Fruit fly (Drosophila melanogaster) whole organism, embryonic: ENCODE data around the gene Snx21.
A peak's percentile ranks its signal among the peaks of the same experiment; 100 is the strongest.

ENCODE experiments used
- BtbVII ChIP-seq: fragments of 200-800 bp; sonication (Bioruptor generic); optimal IDR thresholded peaks from 3 replicates; lab custom pipeline; 2017; ENCODE audit warnings: missing biosample characterization, mild to moderate bottlenecking, missing genetic modification characterization
- CG10274 ChIP-seq: fragments of 200-800 bp; sonication (Bioruptor generic); optimal IDR thresholded peaks from 3 replicates; lab custom pipeline; 2017; ENCODE audit warnings: missing biosample characterization, mild to moderate bottlenecking, missing genetic modification characterization
- CG10959 ChIP-seq: fragments of 200-800 bp; sonication (Bioruptor generic); IDR thresholded peaks from 2 replicates; pipeline ENCODE4 v1.3.6; 2022; ENCODE audit warnings: missing biosample characterization, missing genetic modification characterization
- CG11093 ChIP-seq: fragments of 200-800 bp; sonication (Bioruptor generic); IDR thresholded peaks from 3 replicates; pipeline ENCODE4 v1.3.6; 2022; ENCODE audit warnings: missing biosample characterization, missing genetic modification characterization
- CG11398 ChIP-seq: fragments of 200-800 bp; sonication (Bioruptor generic); optimal IDR thresholded peaks from 2 replicates; lab custom pipeline; 2016; ENCODE audit warnings: missing biosample characterization, missing genetic modification characterization
- CG11695 ChIP-seq: fragments of 200-800 bp; sonication (Bioruptor generic); IDR thresholded peaks from 3 replicates; pipeline ENCODE4 v1.3.6; 2022; ENCODE audit warnings: missing biosample characterization, missing genetic modification characterization
- CG12155 ChIP-seq: fragments of 200-800 bp; sonication (Bioruptor generic); optimal IDR thresholded peaks from 3 replicates; lab custom pipeline; 2016; ENCODE audit warnings: missing biosample characterization, missing genetic modification characterization
- CG13775 ChIP-seq: fragments of 200-800 bp; sonication (Bioruptor generic); optimal IDR thresholded peaks from 3 replicates; lab custom pipeline; 2017; ENCODE audit warnings: missing biosample characterization, mild to moderate bottlenecking, missing genetic modification characterization
- CG13894 ChIP-seq: fragments of 200-800 bp; sonication (Bioruptor generic); optimal IDR thresholded peaks from 3 replicates; lab custom pipeline; 2018; ENCODE audit warnings: missing biosample characterization, mild to moderate bottlenecking, missing genetic modification characterization, moderate library complexity
- CG14014 ChIP-seq: fragments of 200-800 bp; sonication (Bioruptor generic); IDR thresholded peaks from 2 replicates; pipeline ENCODE4 v1.3.6; 2022; ENCODE audit warnings: missing biosample characterization, missing genetic modification characterization
- CG14860 ChIP-seq: fragments of 200-800 bp; sonication (Bioruptor generic); IDR thresholded peaks from 3 replicates; pipeline ENCODE4 v1.3.6; 2022; ENCODE audit warnings: missing biosample characterization, missing genetic modification characterization; ENCODE audit not compliant: partially characterized antibody
- CG2678 ChIP-seq: fragments of 200-800 bp; sonication (Bioruptor generic); optimal IDR thresholded peaks from 3 replicates; lab custom pipeline; 2019; ENCODE audit warnings: missing biosample characterization, mild to moderate bottlenecking, missing genetic modification characterization, moderate library complexity
- CG3281 ChIP-seq: fragments of 200-800 bp; sonication (Bioruptor generic); optimal IDR thresholded peaks from 3 replicates; lab custom pipeline; 2017; ENCODE audit warnings: missing biosample characterization, mild to moderate bottlenecking, missing genetic modification characterization
- CG33213 ChIP-seq: fragments of 200-800 bp; sonication (Bioruptor generic); optimal IDR thresholded peaks from 3 replicates; lab custom pipeline; 2016; ENCODE audit warnings: missing biosample characterization, missing genetic modification characterization
- CG4282 ChIP-seq: fragments of 200-800 bp; sonication (Bioruptor generic); optimal IDR thresholded peaks from 2 replicates; lab custom pipeline; 2016; ENCODE audit warnings: missing biosample characterization, missing genetic modification characterization
- CG4424 ChIP-seq: fragments of 200-800 bp; sonication (Bioruptor generic); optimal IDR thresholded peaks from 3 replicates; lab custom pipeline; 2016; ENCODE audit warnings: missing biosample characterization, missing genetic modification characterization
- CG4730 ChIP-seq: fragments of 200-800 bp; sonication (Bioruptor generic); IDR thresholded peaks from 2 replicates; pipeline ENCODE4 v1.3.6; 2022; ENCODE audit warnings: missing biosample characterization, missing genetic modification characterization
- CG7963 ChIP-seq: fragments of 200-800 bp; sonication (Bioruptor generic); IDR thresholded peaks from 3 replicates; pipeline ENCODE4 v1.3.6; 2022; ENCODE audit warnings: missing biosample characterization, missing genetic modification characterization; ENCODE audit not compliant: partially characterized antibody
- CG7987 ChIP-seq: fragments of 200-800 bp; sonication (Bioruptor generic); optimal IDR thresholded peaks from 2 replicates; lab custom pipeline; 2018; ENCODE audit warnings: missing biosample characterization, mild to moderate bottlenecking, missing genetic modification characterization, moderate library complexity
- CG8944 ChIP-seq: fragments of 200-800 bp; sonication (Bioruptor generic); optimal IDR thresholded peaks from 3 replicates; lab custom pipeline; 2016; ENCODE audit warnings: missing biosample characterization, missing genetic modification characterization
- CG9215 ChIP-seq: fragments of 200-800 bp; sonication (Bioruptor generic); IDR thresholded peaks from 2 replicates; pipeline ENCODE4 v1.3.6; 2022; ENCODE audit warnings: missing biosample characterization, missing genetic modification characterization
- GATAe ChIP-seq: fragments of 200-800 bp; sonication (Bioruptor generic); conservative IDR thresholded peaks from 2 replicates; pipeline ENCODE4 v1.3.6; 2022; ENCODE audit warnings: missing biosample characterization, missing genetic modification characterization
- Hsf ChIP-seq: fragments of 200-800 bp; sonication (Bioruptor generic); optimal IDR thresholded peaks from 3 replicates; lab custom pipeline; 2016; ENCODE audit warnings: missing biosample characterization, missing genetic modification characterization
- Med ChIP-seq: fragments of 200-800 bp; sonication (Bioruptor generic); peaks from one replicate; lab custom pipeline; 2016; ENCODE audit warnings: missing biosample characterization, missing genetic modification characterization, mild to moderate bottlenecking, inconsistent platforms, moderate library complexity
- Spps ChIP-seq: fragments of 200-800 bp; sonication (Bioruptor generic); optimal IDR thresholded peaks from 2 replicates; lab custom pipeline; 2018; ENCODE audit warnings: missing biosample characterization, mild to moderate bottlenecking, missing genetic modification characterization
- Xbp1 ChIP-seq: fragments of 200-800 bp; sonication (Bioruptor generic); optimal IDR thresholded peaks from 3 replicates; lab custom pipeline; 2016; ENCODE audit warnings: missing biosample characterization, mild to moderate bottlenecking, missing genetic modification characterization
- ase ChIP-seq: fragments of 200-800 bp; sonication (Bioruptor generic); IDR thresholded peaks from 3 replicates; pipeline ENCODE4 v1.3.6; 2022; ENCODE audit warnings: missing biosample characterization, missing genetic modification characterization
- ash1 ChIP-seq: fragments of 200-800 bp; sonication (Bioruptor generic); optimal IDR thresholded peaks from 2 replicates; lab custom pipeline; 2018; ENCODE audit warnings: missing biosample characterization, mild to moderate bottlenecking, missing genetic modification characterization
- bcd ChIP-seq: fragments of 200-800 bp; sonication (Bioruptor generic); optimal IDR thresholded peaks from 2 replicates; lab custom pipeline; 2017; ENCODE audit warnings: missing biosample characterization, mild to moderate bottlenecking, missing genetic modification characterization
- bsh ChIP-seq, 2 experiments: fragments of 200-800 bp; sonication (Bioruptor generic); optimal IDR thresholded peaks; 2 replicates each; lab custom pipeline; 2017 to 2018; ENCODE audit warnings: mild to moderate bottlenecking in 2 of 2, missing biosample characterization in 2 of 2, missing genetic modification characterization in 2 of 2, moderate library complexity in 1 of 2
- chif ChIP-seq, 2 experiments: fragments of 200-800 bp; sonication (Bioruptor generic); optimal IDR thresholded peaks; 3 replicates each; lab custom pipeline; 2016; ENCODE audit warnings: missing biosample characterization in 2 of 2, missing genetic modification characterization in 2 of 2
- crc ChIP-seq: fragments of 200-800 bp; sonication (Bioruptor generic); optimal IDR thresholded peaks from 2 replicates; lab custom pipeline; 2016; ENCODE audit warnings: missing biosample characterization, missing genetic modification characterization
- dmrt99B ChIP-seq: fragments of 200-800 bp; sonication (Bioruptor generic); optimal IDR thresholded peaks from 2 replicates; lab custom pipeline; 2018; ENCODE audit warnings: missing biosample characterization, mild to moderate bottlenecking, missing genetic modification characterization, moderate library complexity
- esg ChIP-seq: fragments of 200-800 bp; sonication (Bioruptor generic); conservative IDR thresholded peaks from 2 replicates; pipeline ENCODE4 v1.3.6; 2022; ENCODE audit warnings: missing biosample characterization, missing genetic modification characterization
- fd102C ChIP-seq: fragments of 200-800 bp; sonication (Bioruptor generic); optimal IDR thresholded peaks from 2 replicates; lab custom pipeline; 2018; ENCODE audit warnings: missing biosample characterization, mild to moderate bottlenecking, missing genetic modification characterization, moderate library complexity
- fd96Cb ChIP-seq: fragments of 200-800 bp; sonication (Bioruptor generic); optimal IDR thresholded peaks from 2 replicates; lab custom pipeline; 2018; ENCODE audit warnings: missing biosample characterization, mild to moderate bottlenecking, missing genetic modification characterization, moderate library complexity
- gsb-n ChIP-seq: fragments of 200-800 bp; sonication (Bioruptor generic); optimal IDR thresholded peaks from 3 replicates; lab custom pipeline; 2018; ENCODE audit warnings: missing biosample characterization, mild to moderate bottlenecking, missing genetic modification characterization
- hbn ChIP-seq: fragments of 200-800 bp; sonication (Bioruptor generic); IDR thresholded peaks from 2 replicates; pipeline ENCODE4 v1.3.6; 2022; ENCODE audit warnings: missing biosample characterization, missing genetic modification characterization; ENCODE audit not compliant: partially characterized antibody
- jumu ChIP-seq: fragments of 200-800 bp; sonication (Bioruptor generic); optimal IDR thresholded peaks from 3 replicates; lab custom pipeline; 2016; ENCODE audit warnings: missing biosample characterization, missing genetic modification characterization
- mam ChIP-seq: fragments of 200-800 bp; sonication (Bioruptor generic); optimal IDR thresholded peaks from 3 replicates; lab custom pipeline; 2016; ENCODE audit warnings: missing biosample characterization, missing genetic modification characterization
- onecut ChIP-seq: fragments of 200-800 bp; sonication (Bioruptor generic); IDR thresholded peaks from 2 replicates; pipeline ENCODE4 v1.3.6; 2022; ENCODE audit warnings: missing biosample characterization, missing genetic modification characterization
- pb ChIP-seq: fragments of 200-800 bp; sonication (Bioruptor generic); optimal IDR thresholded peaks from 3 replicates; lab custom pipeline; 2016; ENCODE audit warnings: missing biosample characterization, missing genetic modification characterization
- scrt ChIP-seq: fragments of 200-800 bp; sonication (Bioruptor generic); optimal IDR thresholded peaks from 2 replicates; lab custom pipeline; 2018; ENCODE audit warnings: missing biosample characterization, mild to moderate bottlenecking, missing genetic modification characterization, moderate library complexity
- sens ChIP-seq: fragments of 200-800 bp; sonication (Bioruptor generic); peaks from one replicate; lab custom pipeline; 2016; ENCODE audit warnings: missing biosample characterization, missing genetic modification characterization
- sens-2 ChIP-seq: fragments of 200-800 bp; sonication (Bioruptor generic); IDR thresholded peaks from 2 replicates; pipeline ENCODE4 v1.3.6; 2022; ENCODE audit warnings: missing biosample characterization, missing genetic modification characterization
- shn ChIP-seq: fragments of 200-800 bp; sonication (Bioruptor generic); optimal IDR thresholded peaks from 3 replicates; lab custom pipeline; 2016; ENCODE audit warnings: missing biosample characterization, missing genetic modification characterization
- tin ChIP-seq: fragments of 200-800 bp; sonication (Bioruptor generic); optimal IDR thresholded peaks from 3 replicates; lab custom pipeline; 2016; ENCODE audit warnings: missing biosample characterization, missing genetic modification characterization
- trh ChIP-seq: fragments of 200-800 bp; sonication (Bioruptor generic); optimal IDR thresholded peaks from 2 replicates; lab custom pipeline; 2016; ENCODE audit warnings: missing biosample characterization, missing genetic modification characterization
- tup ChIP-seq: fragments of 200-800 bp; sonication (Bioruptor generic); optimal IDR thresholded peaks from 2 replicates; lab custom pipeline; 2016; ENCODE audit warnings: missing biosample characterization, mild to moderate bottlenecking, missing genetic modification characterization, moderate library complexity
- zen ChIP-seq: fragments of 200-800 bp; sonication (Bioruptor generic); optimal IDR thresholded peaks from 3 replicates; lab custom pipeline; 2018; ENCODE audit warnings: missing biosample characterization, mild to moderate bottlenecking, missing genetic modification characterization, moderate library complexity
- zfh2 ChIP-seq: fragments of 200-800 bp; sonication (Bioruptor generic); optimal IDR thresholded peaks from 2 replicates; lab custom pipeline; 2016; ENCODE audit warnings: missing biosample characterization, missing genetic modification characterization

The Snx21 gene

DNA sequence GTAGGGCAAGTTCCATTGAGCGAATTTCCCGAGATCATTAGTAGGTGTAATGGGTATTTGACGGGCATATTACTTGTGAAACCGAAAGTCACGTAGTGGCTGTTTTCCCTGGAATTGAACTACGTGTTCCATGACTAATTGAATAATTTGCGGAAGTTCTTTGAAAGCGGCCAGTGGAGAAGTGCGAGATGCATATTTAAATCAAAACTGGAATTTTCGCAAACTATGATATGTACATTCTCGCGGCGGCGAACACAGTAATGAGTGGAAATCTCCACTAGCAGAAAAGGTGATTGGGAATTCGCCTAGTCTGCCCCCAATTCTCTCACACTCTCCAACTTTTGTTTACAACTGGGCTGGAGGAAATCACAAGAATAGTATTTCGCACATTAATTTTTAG lies 30.5 kb downstream of the Snx21 start (continued):
- TF ChIP-seq zen (tag; lab: Kevin White, UChicago) (no peak), CG12155 (GFP tag; lab: Kevin White, UChicago) (peak; percentile 6), CG3281 (no peak), chif (GFP tag; optimal IDR thresholded peaks at IDR 0.05; lab: Kevin White, UChicago) (no peak), tin (GFP tag; lab: Kevin White, UChicago) (no peak), zfh2 (GFP tag; lab: Kevin White, UChicago) (peak; percentile 57), dmrt99B (tag; lab: Kevin White, UChicago) (no peak), Spps (tag; lab: Kevin White, UChicago) (no peak), crc (no peak), CG14860 (no peak), Xbp1 (no peak), Med (GFP tag; lab: Kevin White, UChicago) (peak; percentile 79), CG4730 (GFP tag; lab: Robert Waterston, UW) (no peak), BtbVII (GFP tag; lab: Kevin White, UChicago) (no peak)

DNA sequence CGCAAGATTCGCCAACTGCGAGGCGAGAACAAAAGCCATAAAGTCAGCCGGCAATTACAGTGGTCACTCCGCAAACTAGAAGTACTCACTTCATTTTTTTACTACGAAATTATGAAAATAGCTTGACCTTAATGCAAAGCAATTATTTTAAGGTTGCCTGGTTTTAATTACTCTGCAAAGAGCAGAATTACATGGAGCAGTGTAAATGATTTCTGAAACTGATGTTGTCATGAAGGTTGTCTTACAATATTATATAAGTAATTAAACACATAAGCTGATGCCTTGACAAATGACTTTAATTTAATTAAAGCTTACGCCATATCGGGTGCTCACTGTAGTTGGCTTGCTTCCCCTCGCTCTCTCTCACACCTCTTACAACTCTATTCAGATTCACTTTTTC lies 31.2 kb downstream of the Snx21 start:
- peak; percentile 49 for TF ChIP-seq CG13775 (GFP tag; lab: Kevin White, UChicago)
- no peak for TF ChIP-seq CG7963
- no peak for TF ChIP-seq GATAe
- TF ChIP-seq onecut (GFP tag; lab: Robert Waterston, UW): no peak
- no peak for TF ChIP-seq sens-2 (GFP tag; lab: Robert Waterston, UW)
- peak; percentile 17 for TF ChIP-seq CG4424 (GFP tag; lab: Kevin White, UChicago)
- TF ChIP-seq pb (GFP tag; lab: Kevin White, UChicago): no peak
- TF ChIP-seq CG8944 (GFP tag; lab: Kevin White, UChicago): no peak
- TF ChIP-seq ase: no peak
- no peak for TF ChIP-seq hbn (GFP tag; lab: Robert Waterston, UW)
- TF ChIP-seq CG11398 (GFP tag; lab: Kevin White, UChicago): no peak
- TF ChIP-seq CG4282 (GFP tag; lab: Kevin White, UChicago): no peak
- no peak for TF ChIP-seq CG11093 (GFP tag; lab: Robert Waterston, UW)
- no peak for TF ChIP-seq CG7987 (GFP tag; lab: Kevin White, UChicago)
- no peak for TF ChIP-seq CG10274 (GFP tag; lab: Kevin White, UChicago)
- TF ChIP-seq CG10959: no peak
- peak; percentile 12 to 74 for TF ChIP-seq bsh (GFP tag; optimal IDR thresholded peaks at IDR 0.05; lab: Kevin White, UChicago)
- TF ChIP-seq CG14014 (GFP tag; lab: Robert Waterston, UW): peak; percentile 35; the same call in 1 of the 2 replicates
- no peak for TF ChIP-seq tup (GFP tag; lab: Kevin White, UChicago)
- no peak for TF ChIP-seq fd102C (GFP tag; lab: Kevin White, UChicago)
- no peak for TF ChIP-seq jumu (GFP tag; lab: Kevin White, UChicago)
- TF ChIP-seq trh: no peak
- no peak for TF ChIP-seq CG33213
- TF ChIP-seq esg: peak; percentile 39
- no peak for TF ChIP-seq gsb-n
- no peak for TF ChIP-seq CG13894 (tag; lab: Kevin White, UChicago)
- TF ChIP-seq mam (GFP tag; lab: Kevin White, UChicago): peak; percentile 60
- peak; percentile 73 for TF ChIP-seq CG2678
- TF ChIP-seq bcd (GFP tag; lab: Kevin White, UChicago): peak; percentile 68
- peak; percentile 1 for TF ChIP-seq shn (GFP tag; lab: Kevin White, UChicago)
- TF ChIP-seq scrt (GFP tag; lab: Kevin White, UChicago): peak; percentile 54
- peak; percentile 47 for TF ChIP-seq CG9215 (GFP tag; lab: Robert Waterston, UW)
- TF ChIP-seq fd96Cb (tag; lab: Kevin White, UChicago): peak; percentile 26
- TF ChIP-seq sens: peak; percentile 88
- no peak for TF ChIP-seq ash1
- TF ChIP-seq CG11695 (GFP tag; lab: Robert Waterston, UW): peak; percentile 53; the same call in 1 of the 3 replicates
- TF ChIP-seq Hsf (GFP tag; lab: Kevin White, UChicago): peak; percentile 24
